Worm (Caenorhabditis elegans) whole organism, mixed stage, embryonic: ENCODE results near the gene snf-9.

Source experiments
- ceh-43 ChIP-seq: fragments of 200-800 bp; sonication (Bioruptor generic); optimal IDR thresholded peaks from 2 replicates; lab custom pipeline; 2018; ENCODE audit warnings: mild to moderate bottlenecking, missing genetic modification characterization, moderate library complexity, missing compliant biosample characterization
- ces-1 ChIP-seq: fragments of 150-350 bp; optimal IDR thresholded peaks from 2 replicates; lab custom pipeline; 2014; ENCODE audit warnings: missing biosample characterization, missing genetic modification reagents, missing genetic modification characterization
- elt-1 ChIP-seq: sonication (generic microtip); optimal IDR thresholded peaks from 2 replicates; lab custom pipeline; 2017; ENCODE audit warnings: missing genetic modification characterization, mild to moderate bottlenecking, missing compliant biosample characterization, antibody characterized with exemption, moderate library complexity, borderline replicate concordance; ENCODE audit not compliant: insufficient read depth
- ham-2 ChIP-seq: fragments of 200-800 bp; sonication (Bioruptor generic); optimal IDR thresholded peaks from 2 replicates; lab custom pipeline; 2018; ENCODE audit warnings: mild to moderate bottlenecking, missing genetic modification characterization, missing compliant biosample characterization
- nhr-12 ChIP-seq: fragments of 150-350 bp; optimal IDR thresholded peaks from 2 replicates; lab custom pipeline; 2014; ENCODE audit warnings: missing biosample characterization, missing genetic modification characterization
- nhr-237 ChIP-seq: fragments of 150-350 bp; optimal IDR thresholded peaks from 2 replicates; lab custom pipeline; 2014; ENCODE audit warnings: missing biosample characterization, missing genetic modification characterization
- nhr-28 ChIP-seq: fragments of 150-350 bp; optimal IDR thresholded peaks from 2 replicates; lab custom pipeline; 2014; ENCODE audit warnings: missing biosample characterization, missing genetic modification characterization
- snpc-4 ChIP-seq: fragments of 150-350 bp; optimal IDR thresholded peaks from 2 replicates; lab custom pipeline; 2014; ENCODE audit warnings: missing biosample characterization, missing genetic modification characterization
- unc-120 ChIP-seq: sonication (generic microtip); optimal IDR thresholded peaks from 2 replicates; lab custom pipeline; 2017; ENCODE audit warnings: missing genetic modification characterization, missing compliant biosample characterization; ENCODE audit not compliant: poor library complexity, severe bottlenecking
- unc-39 ChIP-seq: fragments of 150-350 bp; optimal IDR thresholded peaks from 2 replicates; lab custom pipeline; 2014; ENCODE audit warnings: missing biosample characterization, missing genetic modification characterization
- unc-62 ChIP-seq: fragments of 150-350 bp; optimal IDR thresholded peaks from 2 replicates; lab custom pipeline; 2014; ENCODE audit warnings: missing biosample characterization, missing genetic modification reagents, missing genetic modification characterization
- ztf-11 ChIP-seq: fragments of 150-350 bp; optimal IDR thresholded peaks from 2 replicates; lab custom pipeline; 2014; ENCODE audit warnings: missing biosample characterization, missing genetic modification characterization

ce11 chrIV:17280441-17280939 is 31.5 kb upstream of the snf-9 start:
- TF ChIP-seq nhr-237 (tag; lab: Kevin White, UChicago) (no peak), elt-1 (no peak), ham-2 (GFP tag; lab: Kevin White, UChicago) (no peak), nhr-12 (tag; lab: Kevin White, UChicago) (no peak), unc-39 (no peak), unc-120 (tag; lab: Kevin White, UChicago) (no peak), ces-1 (GFP tag; lab: Kevin White, UChicago) (no peak), ceh-43 (no peak), unc-62 (GFP tag; lab: Kevin White, UChicago) (no peak), nhr-28 (tag; lab: Kevin White, UChicago) (no peak), snpc-4 (no peak), ztf-11 (tag; lab: Kevin White, UChicago) (no peak)
